Worm (Caenorhabditis elegans) whole organism, L4 larva: Measurements from ENCODE around the gene cutl-19.

Source experiments
- T20F7.1 ChIP-seq: fragments of 200-800 bp; sonication (Bioruptor generic); optimal IDR thresholded peaks from 2 replicates; lab custom pipeline; 2018; ENCODE audit warnings: mild to moderate bottlenecking, missing genetic modification characterization, missing compliant biosample characterization
- Y48G9A.11 ChIP-seq: fragments of 200-800 bp; sonication (Bioruptor generic); IDR thresholded peaks from 2 replicates; pipeline ENCODE4 v1.3.6; 2022; ENCODE audit warnings: missing genetic modification reagents, missing genetic modification characterization, missing compliant biosample characterization
- Y75B8A.6 ChIP-seq: fragments of 200-800 bp; sonication (Bioruptor generic); IDR thresholded peaks from 2 replicates; pipeline ENCODE4 v1.3.6; 2022; ENCODE audit warnings: missing genetic modification reagents, missing genetic modification characterization, missing compliant biosample characterization
- ZK337.2 ChIP-seq: fragments of 200-800 bp; sonication (Bioruptor generic); IDR thresholded peaks from 2 replicates; pipeline ENCODE4 v1.3.6; 2022; ENCODE audit warnings: missing genetic modification reagents, missing genetic modification characterization, missing compliant biosample characterization
- aha-1 ChIP-seq: fragments of 150-350 bp; peaks from one replicate; lab custom pipeline; 2014; ENCODE audit warnings: missing biosample characterization, missing genetic modification characterization
- ama-1 ChIP-seq: fragments of 150-350 bp; optimal IDR thresholded peaks from 2 replicates; lab custom pipeline; 2014; ENCODE audit warnings: inconsistent platforms, mixed read lengths
- ceh-28 ChIP-seq: fragments of 150-350 bp; optimal IDR thresholded peaks from 2 replicates; lab custom pipeline; 2014; ENCODE audit warnings: missing biosample characterization, missing genetic modification reagents, missing genetic modification characterization
- ceh-44 ChIP-seq: fragments of 200-800 bp; sonication (Bioruptor generic); IDR thresholded peaks from 2 replicates; pipeline ENCODE4 v1.3.6; 2022; ENCODE audit warnings: missing genetic modification reagents, missing genetic modification characterization, missing compliant biosample characterization
- daf-12 ChIP-seq: fragments of 150-350 bp; optimal IDR thresholded peaks from 2 replicates; lab custom pipeline; 2014; ENCODE audit warnings: missing biosample characterization, missing genetic modification reagents, missing genetic modification characterization
- dmd-6 ChIP-seq: fragments of 200-800 bp; sonication (Bioruptor generic); IDR thresholded peaks from 2 replicates; pipeline ENCODE4 v1.3.6; 2022; ENCODE audit warnings: missing genetic modification reagents, missing genetic modification characterization, missing compliant biosample characterization
- dpl-1 ChIP-seq: fragments of 150-350 bp; optimal IDR thresholded peaks from 2 replicates; lab custom pipeline; 2014; ENCODE audit warnings: missing biosample characterization, missing genetic modification reagents, missing genetic modification characterization
- dve-1 ChIP-seq: sonication (generic microtip); optimal IDR thresholded peaks from 2 replicates; lab custom pipeline; 2017; ENCODE audit warnings: antibody characterized with exemption, mild to moderate bottlenecking, missing genetic modification characterization, missing compliant biosample characterization; ENCODE audit not compliant: insufficient read depth
- fkh-10 ChIP-seq: fragments of 150-350 bp; optimal IDR thresholded peaks from 2 replicates; lab custom pipeline; 2014; ENCODE audit warnings: missing biosample characterization, missing genetic modification reagents, missing genetic modification characterization
- gei-8 ChIP-seq: fragments of 200-800 bp; sonication (Bioruptor generic); optimal IDR thresholded peaks from 2 replicates; lab custom pipeline; 2018; ENCODE audit warnings: mild to moderate bottlenecking, missing genetic modification characterization, missing compliant biosample characterization
- jun-1 ChIP-seq: fragments of 150-350 bp; optimal IDR thresholded peaks from 2 replicates; lab custom pipeline; 2014; ENCODE audit warnings: missing biosample characterization, missing genetic modification reagents, missing genetic modification characterization
- lin-29 ChIP-seq: fragments of 200-800 bp; sonication (Bioruptor generic); IDR thresholded peaks from 2 replicates; pipeline ENCODE4 v1.3.6; 2022; ENCODE audit warnings: missing genetic modification reagents, missing genetic modification characterization, missing compliant biosample characterization
- lsy-2 ChIP-seq, 2 experiments: fragments of 150-350 bp in 1 of 2; sonication (generic microtip) in 1 of 2; optimal IDR thresholded peaks; 2 replicates each; lab custom pipeline; 2014 to 2017; ENCODE audit warnings: missing biosample characterization in 2 of 2, missing genetic modification characterization in 2 of 2
- madf-5 ChIP-seq, 2 experiments: fragments of 200-800 bp; sonication (Bioruptor generic); IDR thresholded peaks; 2 replicates each; pipeline ENCODE4 v1.3.6; 2022; ENCODE audit warnings: missing compliant biosample characterization in 2 of 2, missing genetic modification characterization in 2 of 2
- mdt-29 ChIP-seq: fragments of 200-800 bp; sonication (Bioruptor generic); IDR thresholded peaks from 2 replicates; pipeline ENCODE4 v1.3.6; 2022; ENCODE audit warnings: missing genetic modification reagents, missing genetic modification characterization, missing compliant biosample characterization
- mes-2 ChIP-seq: sonication (generic microtip); optimal IDR thresholded peaks from 2 replicates; lab custom pipeline; 2016; ENCODE audit warnings: missing genotype, mild to moderate bottlenecking, missing genetic modification characterization, missing compliant biosample characterization; ENCODE audit not compliant: poor library complexity, severe bottlenecking
- nhr-102 ChIP-seq: sonication (generic microtip); optimal IDR thresholded peaks from 2 replicates; lab custom pipeline; 2016; ENCODE audit warnings: mild to moderate bottlenecking, missing genetic modification characterization, moderate library complexity, missing compliant biosample characterization
- nhr-237 ChIP-seq: sonication (generic microtip); optimal IDR thresholded peaks from 2 replicates; lab custom pipeline; 2017; ENCODE audit warnings: missing biosample characterization, missing genetic modification characterization
- pha-4 ChIP-seq, 2 experiments: fragments of 150-350 bp in 1 of 2; fragments of 200-800 bp in 1 of 2; sonication (Bioruptor generic) in 1 of 2; IDR thresholded peaks in 1 of 2; optimal IDR thresholded peaks in 1 of 2; 2 replicates each; pipeline versions ENCODE4 v1.3.6 to Lab custom; 2014 to 2022; ENCODE audit warnings: missing genetic modification characterization in 2 of 2, missing genetic modification reagents in 2 of 2, missing biosample characterization in 1 of 2, missing compliant biosample characterization in 1 of 2
- php-3 ChIP-seq: fragments of 200-800 bp; sonication (Bioruptor generic); IDR thresholded peaks from 2 replicates; pipeline ENCODE4 v1.3.6; 2022; ENCODE audit warnings: missing genetic modification reagents, missing genetic modification characterization, missing compliant biosample characterization
- pqm-1 ChIP-seq: sonication (generic microtip); optimal IDR thresholded peaks from 2 replicates; lab custom pipeline; 2017; ENCODE audit warnings: missing biosample characterization, missing genetic modification characterization
- saeg-2 ChIP-seq: fragments of 200-800 bp; sonication (Bioruptor generic); IDR thresholded peaks from 2 replicates; pipeline ENCODE4 v1.3.6; 2022; ENCODE audit warnings: missing genetic modification reagents, missing genetic modification characterization, missing compliant biosample characterization
- sdz-12 ChIP-seq: fragments of 200-800 bp; sonication (Bioruptor generic); optimal IDR thresholded peaks from 2 replicates; lab custom pipeline; 2018; ENCODE audit warnings: mild to moderate bottlenecking, missing genetic modification characterization, missing compliant biosample characterization
- set-16 ChIP-seq: fragments of 200-800 bp; sonication (Bioruptor generic); IDR thresholded peaks from 2 replicates; pipeline ENCODE4 v1.3.6; 2022; ENCODE audit warnings: missing genetic modification reagents, missing genetic modification characterization, missing compliant biosample characterization
- snpc-1.2 ChIP-seq: fragments of 200-800 bp; sonication (Bioruptor generic); IDR thresholded peaks from 2 replicates; pipeline ENCODE4 v1.3.6; 2022; ENCODE audit warnings: missing genetic modification reagents, missing genetic modification characterization, missing compliant biosample characterization
- tag-97 ChIP-seq: fragments of 200-800 bp; sonication (Bioruptor generic); IDR thresholded peaks from 2 replicates; pipeline ENCODE4 v1.3.6; 2022; ENCODE audit warnings: missing genetic modification characterization, missing compliant biosample characterization
- tra-1 ChIP-seq: fragments of 200-800 bp; sonication (Bioruptor generic); IDR thresholded peaks from 2 replicates; pipeline ENCODE4 v1.3.6; 2022; ENCODE audit warnings: missing genetic modification reagents, missing genetic modification characterization, missing compliant biosample characterization
- unc-130 ChIP-seq: sonication (generic microtip); optimal IDR thresholded peaks from 2 replicates; lab custom pipeline; 2016; ENCODE audit warnings: missing genetic modification reagents, missing genetic modification characterization, missing compliant biosample characterization
- unc-62 ChIP-seq, 3 experiments: fragments of 150-350 bp in 1 of 3; sonication (generic microtip); optimal IDR thresholded peaks in 2 of 3; peaks in 1 of 3; 1 replicate in 1 of 3; 2 replicates in 2 of 3; lab custom pipeline; 2014 to 2017; ENCODE audit warnings: missing biosample characterization in 3 of 3, missing genetic modification characterization in 3 of 3, missing genetic modification reagents in 3 of 3, missing genotype in 1 of 3
- zfp-2 ChIP-seq: sonication (generic microtip); optimal IDR thresholded peaks from 2 replicates; lab custom pipeline; 2016; ENCODE audit warnings: mild to moderate bottlenecking, missing genetic modification characterization, missing compliant biosample characterization
- zfp-3 ChIP-seq: fragments of 200-800 bp; sonication (Bioruptor generic); conservative IDR thresholded peaks from 2 replicates; pipeline ENCODE4 v1.3.6; 2022; ENCODE audit warnings: missing genetic modification reagents, missing genetic modification characterization, missing compliant biosample characterization
- zip-2 ChIP-seq: fragments of 150-350 bp; optimal IDR thresholded peaks from 2 replicates; lab custom pipeline; 2014; ENCODE audit warnings: missing biosample characterization, missing genetic modification characterization
- ztf-7 ChIP-seq: fragments of 150-350 bp; optimal IDR thresholded peaks from 2 replicates; lab custom pipeline; 2014; ENCODE audit warnings: missing biosample characterization, missing genetic modification characterization

cutl-19 gene

DNA sequence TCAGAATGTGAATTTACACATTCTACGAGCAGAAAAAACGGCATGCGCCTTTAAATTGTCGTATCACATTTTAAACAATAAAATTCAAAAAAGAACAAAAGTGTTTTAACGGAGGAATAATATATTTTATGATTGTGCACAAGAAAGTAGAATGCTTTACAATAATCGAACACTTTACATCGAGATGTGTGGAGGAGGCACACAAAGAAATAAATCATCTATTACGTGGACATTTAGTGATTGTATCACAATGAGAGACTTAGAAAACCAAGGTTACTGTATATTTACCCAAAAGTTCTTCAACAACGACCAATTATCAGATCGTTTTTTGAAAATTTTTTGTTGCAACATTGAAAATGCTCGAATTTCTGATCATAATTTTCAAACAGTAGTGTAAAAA lies 7.1 kb downstream of the cutl-19 start:
- no peak for TF ChIP-seq unc-62 (GFP tag; optimal IDR thresholded peaks at IDR 0.05 in 1 of 2; lab: Kevin White, UChicago)
- TF ChIP-seq unc-62 (tag; optimal IDR thresholded peaks at IDR 0.05; lab: Kevin White, UChicago), result no peak
- TF ChIP-seq lsy-2 (tag; optimal IDR thresholded peaks at IDR 0.05; lab: Kevin White, UChicago), result peak in 1 of 2 experiments; percentile 14

- TF ChIP-seq zip-2 (tag; lab: Kevin White, UChicago), result no peak
- TF ChIP-seq Y75B8A.6 (GFP tag; lab: Robert Waterston, UW), result no peak
- TF ChIP-seq zfp-3 (GFP tag; lab: Robert Waterston, UW), result no peak
- TF ChIP-seq jun-1 (tag; lab: Kevin White, UChicago), result no peak
- no peak for TF ChIP-seq tra-1 (GFP tag; lab: Robert Waterston, UW)
- TF ChIP-seq ceh-44 (GFP tag; lab: Robert Waterston, UW), result no peak
- no peak for TF ChIP-seq madf-5 (GFP tag; IDR thresholded peaks at IDR 0.05; lab: Robert Waterston, UW)
- no peak for TF ChIP-seq snpc-1.2 (GFP tag; lab: Robert Waterston, UW)
- TF ChIP-seq zfp-2 (tag; lab: Kevin White, UChicago), result no peak
- TF ChIP-seq daf-12 (tag; lab: Kevin White, UChicago), result no peak
- TF ChIP-seq tag-97 (GFP tag; lab: Robert Waterston, UW), result no peak
- no peak for TF ChIP-seq T20F7.1
- no peak for TF ChIP-seq mdt-29
- TF ChIP-seq lin-29 (GFP tag; lab: Robert Waterston, UW), result no peak
Measured at ce11 chrIII:5208992-5209391, 8.4 kb downstream of the cutl-19 start, which contains the start of gene syx-16. Gene syx-16 (minus strand): TSS chrIII:5209109.

DNA sequence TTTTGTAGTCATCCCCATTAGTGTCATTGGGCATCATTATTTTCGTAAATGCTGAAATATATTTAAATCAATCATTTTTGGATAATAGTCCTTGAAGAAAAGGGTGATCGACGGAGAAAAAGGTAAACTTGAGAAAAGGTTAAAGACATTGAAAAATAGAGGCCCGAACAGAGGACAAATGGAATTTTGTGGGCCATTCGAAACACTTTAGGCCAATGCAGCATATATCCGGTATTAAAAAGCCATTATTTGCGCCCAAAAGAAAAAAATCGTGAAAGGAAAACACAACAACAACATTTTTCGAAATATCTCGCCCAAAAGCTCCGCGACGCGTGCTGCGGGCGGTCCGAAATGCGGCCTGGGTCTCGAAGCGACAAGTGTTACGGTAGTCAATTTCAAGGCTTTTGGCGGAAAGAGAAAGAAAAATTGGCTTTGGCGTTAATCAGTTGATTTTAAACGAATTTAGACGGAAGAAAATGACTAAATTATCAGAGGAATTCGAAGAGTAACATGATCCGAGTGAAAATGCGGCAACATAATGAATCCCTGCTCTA lies 10.5 kb downstream of the cutl-19 start, which contains the start of gene morc-1:
Gene morc-1 (minus strand): TSS at position 51 of the 554 bp plus-strand sequence.
- no peak for TF ChIP-seq snpc-1.2 (GFP tag; lab: Robert Waterston, UW)
- TF ChIP-seq mes-2 (tag; lab: Kevin White, UChicago), result peak; percentile 34
- no peak for TF ChIP-seq pqm-1 (tag; lab: Kevin White, UChicago)
- 0 out of 2 replicates have a peak, but pooled peaks have one; percentile 14 for TF ChIP-seq Y48G9A.11 (GFP tag; lab: Robert Waterston, UW)
- TF ChIP-seq saeg-2 (GFP tag; lab: Robert Waterston, UW), result no peak
- no peak for TF ChIP-seq mdt-29
- TF ChIP-seq pha-4 (GFP tag; IDR thresholded peaks at IDR 0.05; lab: Robert Waterston, UW), result no peak
- no peak for TF ChIP-seq pha-4 (tag; optimal IDR thresholded peaks at IDR 0.05; lab: Kevin White, UChicago)
- no peak for TF ChIP-seq nhr-102 (tag; lab: Kevin White, UChicago)
- peak; percentile 81 for TF ChIP-seq aha-1 (tag; lab: Kevin White, UChicago)
- no peak for TF ChIP-seq fkh-10 (GFP tag; lab: Kevin White, UChicago)
- no peak for TF ChIP-seq ama-1 (lab: Kevin White, UChicago)
- TF ChIP-seq T20F7.1, result no peak
- no peak for TF ChIP-seq dmd-6
- TF ChIP-seq ceh-44 (GFP tag; lab: Robert Waterston, UW), result no peak
- TF ChIP-seq dpl-1 (GFP tag; lab: Kevin White, UChicago), result no peak
- TF ChIP-seq ZK337.2 (GFP tag; lab: Robert Waterston, UW), result no peak
- TF ChIP-seq ceh-28 (tag; lab: Kevin White, UChicago), result no peak
- no peak for TF ChIP-seq gei-8 (GFP tag; lab: Kevin White, UChicago)
- TF ChIP-seq lsy-2 (tag; optimal IDR thresholded peaks at IDR 0.05; lab: Kevin White, UChicago), result peak in 1 of 2 experiments; percentile 49
- no peak for TF ChIP-seq nhr-237 (tag; lab: Kevin White, UChicago)
- TF ChIP-seq php-3, result no peak
- no peak for TF ChIP-seq set-16 (GFP tag; lab: Robert Waterston, UW)
- no peak for TF ChIP-seq dve-1 (tag; lab: Kevin White, UChicago)
- peak; percentile 15 for TF ChIP-seq unc-130 (GFP tag; lab: Kevin White, UChicago)
- TF ChIP-seq ztf-7 (tag; lab: Kevin White, UChicago), result no peak
- TF ChIP-seq sdz-12 (GFP tag; lab: Kevin White, UChicago), result no peak
